Fruit fly (Drosophila melanogaster): ENCODE results near the gene Nepl8.

- TF ChIP-seq CG8478 (optimal IDR thresholded peaks at IDR 0.05) = no peak
- no peak for TF ChIP-seq CG6175 (GFP tag; IDR thresholded peaks at IDR 0.05)
- TF ChIP-seq pho (GFP tag; optimal IDR thresholded peaks at IDR 0.05) = no peak
- TF ChIP-seq CG7987 (GFP tag; optimal IDR thresholded peaks at IDR 0.05) = no peak
- no peak for TF ChIP-seq CG1024 (GFP tag; IDR thresholded peaks at IDR 0.05)
- no peak for TF ChIP-seq run (tag; optimal IDR thresholded peaks at IDR 0.05)
- TF ChIP-seq CG8388 (GFP tag; optimal IDR thresholded peaks at IDR 0.05) = no peak
- no peak for TF ChIP-seq CG33557 (GFP tag; optimal IDR thresholded peaks at IDR 0.05)
- no peak for TF ChIP-seq ase (GFP tag; IDR thresholded peaks at IDR 0.05)
Measured at dm6 chr2L:16526578-16526977, 38.6 kb downstream of the Nepl8 start.

Measured in whole organism, embryonic.